Worm (Caenorhabditis elegans): ENCODE measurements around the gene str-148.

ce11 chrII:1026670-1027069 is 19.1 kb upstream of the str-148 start, which contains the start of gene M01D1.12:
- TF ChIP-seq mdl-1 (tag; optimal IDR thresholded peaks at IDR 0.05) = no peak
- TF ChIP-seq pha-4 (tag; optimal IDR thresholded peaks at IDR 0.05) = no peak
- TF ChIP-seq fos-1 (tag; optimal IDR thresholded peaks at IDR 0.05) = no peak
- TF ChIP-seq ceh-9 (tag; optimal IDR thresholded peaks at IDR 0.05) = no peak
- no peak for TF ChIP-seq fkh-10 (GFP tag; optimal IDR thresholded peaks at IDR 0.05)
- no peak for TF ChIP-seq nfya-1 (tag; optimal IDR thresholded peaks at IDR 0.05; ENCODE audit: insufficient read depth)
- no peak for TF ChIP-seq lsy-12 (tag; optimal IDR thresholded peaks at IDR 0.05)
- TF ChIP-seq tbx-2 (tag; optimal IDR thresholded peaks at IDR 0.05) = no peak
- no peak for TF ChIP-seq nhr-237 (tag; optimal IDR thresholded peaks at IDR 0.05)
- no peak for TF ChIP-seq nhr-25 (tag; optimal IDR thresholded peaks at IDR 0.05)

Measured in whole organism, L3 larva.